Worm (Caenorhabditis elegans) whole organism, L4 larva: ENCODE data around the gene gex-2.

ENCODE experiments used
- F44E2.7 ChIP-seq: fragments of 200-800 bp; sonication (Bioruptor generic); IDR thresholded peaks from 2 replicates; pipeline ENCODE4 v2.1.2; 2022; ENCODE audit warnings: missing genetic modification characterization, missing compliant biosample characterization
- T20F7.1 ChIP-seq: fragments of 200-800 bp; sonication (Bioruptor generic); optimal IDR thresholded peaks from 2 replicates; lab custom pipeline; 2018; ENCODE audit warnings: mild to moderate bottlenecking, missing genetic modification characterization, missing compliant biosample characterization
- Y105C5A.15 ChIP-seq: fragments of 200-800 bp; sonication (Bioruptor generic); IDR thresholded peaks from 2 replicates; pipeline ENCODE4 v1.3.6; 2022; ENCODE audit warnings: missing genetic modification characterization, missing compliant biosample characterization
- Y5F2A.4 ChIP-seq: fragments of 200-800 bp; sonication (Bioruptor generic); optimal IDR thresholded peaks from 2 replicates; lab custom pipeline; 2018; ENCODE audit warnings: mild to moderate bottlenecking, missing genetic modification characterization, missing compliant biosample characterization
- ZK546.5 ChIP-seq, 2 experiments: sonication (generic microtip); optimal IDR thresholded peaks; 2 replicates each; lab custom pipeline; 2017; ENCODE audit warnings: missing biosample characterization in 2 of 2, missing genetic modification characterization in 2 of 2
- aha-1 ChIP-seq: fragments of 150-350 bp; peaks from one replicate; lab custom pipeline; 2014; ENCODE audit warnings: missing biosample characterization, missing genetic modification characterization
- ceh-32 ChIP-seq: sonication (generic microtip); optimal IDR thresholded peaks from 2 replicates; lab custom pipeline; 2016; ENCODE audit warnings: mild to moderate bottlenecking, missing genetic modification characterization, missing compliant biosample characterization; ENCODE audit not compliant: poor library complexity
- ceh-82 ChIP-seq: sonication (generic microtip); optimal IDR thresholded peaks from 2 replicates; lab custom pipeline; 2017; ENCODE audit warnings: missing biosample characterization, missing genetic modification characterization
- daf-19 ChIP-seq: fragments of 200-800 bp; sonication (Bioruptor generic); conservative IDR thresholded peaks from 2 replicates; pipeline ENCODE4 v1.3.6; 2022; ENCODE audit warnings: missing genetic modification characterization, missing compliant biosample characterization
- dmd-6 ChIP-seq: fragments of 200-800 bp; sonication (Bioruptor generic); IDR thresholded peaks from 2 replicates; pipeline ENCODE4 v1.3.6; 2022; ENCODE audit warnings: missing genetic modification reagents, missing genetic modification characterization, missing compliant biosample characterization
- dmd-8 ChIP-seq: fragments of 200-800 bp; sonication (Bioruptor generic); IDR thresholded peaks from 2 replicates; pipeline ENCODE4 v1.3.6; 2022; ENCODE audit warnings: missing genetic modification characterization, missing compliant biosample characterization
- dve-1 ChIP-seq: sonication (generic microtip); optimal IDR thresholded peaks from 2 replicates; lab custom pipeline; 2017; ENCODE audit warnings: antibody characterized with exemption, mild to moderate bottlenecking, missing genetic modification characterization, missing compliant biosample characterization; ENCODE audit not compliant: insufficient read depth
- fkh-10 ChIP-seq: fragments of 150-350 bp; optimal IDR thresholded peaks from 2 replicates; lab custom pipeline; 2014; ENCODE audit warnings: missing biosample characterization, missing genetic modification reagents, missing genetic modification characterization
- gei-8 ChIP-seq: fragments of 200-800 bp; sonication (Bioruptor generic); optimal IDR thresholded peaks from 2 replicates; lab custom pipeline; 2018; ENCODE audit warnings: mild to moderate bottlenecking, missing genetic modification characterization, missing compliant biosample characterization
- hlh-11 ChIP-seq: fragments of 200-800 bp; sonication (Bioruptor generic); optimal IDR thresholded peaks from 2 replicates; lab custom pipeline; 2018; ENCODE audit warnings: mild to moderate bottlenecking, missing genetic modification characterization, missing compliant biosample characterization
- hmg-1.1 ChIP-seq: fragments of 200-800 bp; sonication (Bioruptor generic); IDR thresholded peaks from 2 replicates; pipeline ENCODE4 v1.3.6; 2022; ENCODE audit warnings: missing genetic modification reagents, missing genetic modification characterization, missing compliant biosample characterization
- lim-7 ChIP-seq: fragments of 200-800 bp; sonication (Bioruptor generic); IDR thresholded peaks from 2 replicates; pipeline ENCODE4 v1.3.6; 2022; ENCODE audit warnings: missing genetic modification characterization, missing compliant biosample characterization
- lin-13 ChIP-seq: fragments of 150-350 bp; optimal IDR thresholded peaks from 2 replicates; lab custom pipeline; 2014; ENCODE audit warnings: missing biosample characterization, missing genetic modification reagents, missing genetic modification characterization
- madf-9 ChIP-seq: fragments of 200-800 bp; sonication (Bioruptor generic); conservative IDR thresholded peaks from 2 replicates; pipeline ENCODE4 v1.3.6; 2022; ENCODE audit warnings: missing genetic modification reagents, missing genetic modification characterization, missing compliant biosample characterization
- mdl-1 ChIP-seq, 2 experiments: fragments of 150-350 bp in 1 of 2; sonication (generic microtip) in 1 of 2; optimal IDR thresholded peaks; 2 replicates each; lab custom pipeline; 2014 to 2017; ENCODE audit warnings: missing biosample characterization in 2 of 2, missing genetic modification characterization in 2 of 2
- mes-2 ChIP-seq: sonication (generic microtip); optimal IDR thresholded peaks from 2 replicates; lab custom pipeline; 2016; ENCODE audit warnings: missing genotype, mild to moderate bottlenecking, missing genetic modification characterization, missing compliant biosample characterization; ENCODE audit not compliant: poor library complexity, severe bottlenecking
- mxl-2 ChIP-seq: fragments of 200-800 bp; sonication (Bioruptor generic); conservative IDR thresholded peaks from 2 replicates; pipeline ENCODE4 v1.3.6; 2022; ENCODE audit warnings: missing genetic modification reagents, missing genetic modification characterization, missing compliant biosample characterization
- mxl-3 ChIP-seq: fragments of 200-800 bp; sonication (Bioruptor generic); optimal IDR thresholded peaks from 2 replicates; lab custom pipeline; 2018; ENCODE audit warnings: mild to moderate bottlenecking, missing genetic modification characterization, missing compliant biosample characterization
- nhr-28 ChIP-seq: fragments of 150-350 bp; optimal IDR thresholded peaks from 2 replicates; lab custom pipeline; 2014; ENCODE audit warnings: missing biosample characterization, missing genetic modification characterization
- nhr-41 ChIP-seq: fragments of 200-800 bp; sonication (Bioruptor generic); IDR thresholded peaks from 2 replicates; pipeline ENCODE4 v1.3.6; 2022; ENCODE audit warnings: missing genetic modification reagents, missing genetic modification characterization, missing compliant biosample characterization
- nhr-48 ChIP-seq: sonication (generic microtip); optimal IDR thresholded peaks from 2 replicates; lab custom pipeline; 2016; ENCODE audit warnings: mild to moderate bottlenecking, missing genetic modification characterization, missing compliant biosample characterization
- nhr-6 ChIP-seq: fragments of 150-350 bp; optimal IDR thresholded peaks from 2 replicates; lab custom pipeline; 2014; ENCODE audit warnings: missing biosample characterization, missing genetic modification characterization
- nhr-76 ChIP-seq: fragments of 150-350 bp; optimal IDR thresholded peaks from 2 replicates; lab custom pipeline; 2014; ENCODE audit warnings: missing biosample characterization, missing genetic modification characterization
- nhr-77 ChIP-seq: fragments of 150-350 bp; optimal IDR thresholded peaks from 2 replicates; lab custom pipeline; 2014; ENCODE audit warnings: missing biosample characterization, missing genetic modification characterization
- pha-4 ChIP-seq, 2 experiments: fragments of 150-350 bp in 1 of 2; fragments of 200-800 bp in 1 of 2; sonication (Bioruptor generic) in 1 of 2; IDR thresholded peaks in 1 of 2; optimal IDR thresholded peaks in 1 of 2; 2 replicates each; pipeline versions ENCODE4 v1.3.6 to Lab custom; 2014 to 2022; ENCODE audit warnings: missing genetic modification characterization in 2 of 2, missing genetic modification reagents in 2 of 2, missing biosample characterization in 1 of 2, missing compliant biosample characterization in 1 of 2
- pqm-1 ChIP-seq: sonication (generic microtip); optimal IDR thresholded peaks from 2 replicates; lab custom pipeline; 2017; ENCODE audit warnings: missing biosample characterization, missing genetic modification characterization
- set-16 ChIP-seq: fragments of 200-800 bp; sonication (Bioruptor generic); IDR thresholded peaks from 2 replicates; pipeline ENCODE4 v1.3.6; 2022; ENCODE audit warnings: missing genetic modification reagents, missing genetic modification characterization, missing compliant biosample characterization
- skn-1 ChIP-seq: fragments of 150-350 bp; optimal IDR thresholded peaks from 2 replicates; lab custom pipeline; 2014; ENCODE audit warnings: missing biosample characterization, missing genetic modification characterization
- snpc-4 ChIP-seq: fragments of 150-350 bp; optimal IDR thresholded peaks from 2 replicates; lab custom pipeline; 2014; ENCODE audit warnings: missing biosample characterization, missing genetic modification characterization
- unc-130 ChIP-seq: sonication (generic microtip); optimal IDR thresholded peaks from 2 replicates; lab custom pipeline; 2016; ENCODE audit warnings: missing genetic modification reagents, missing genetic modification characterization, missing compliant biosample characterization
- unc-39 ChIP-seq: sonication (generic microtip); optimal IDR thresholded peaks from 2 replicates; lab custom pipeline; 2017; ENCODE audit warnings: missing biosample characterization, missing genetic modification characterization
- zfp-3 ChIP-seq: fragments of 200-800 bp; sonication (Bioruptor generic); conservative IDR thresholded peaks from 2 replicates; pipeline ENCODE4 v1.3.6; 2022; ENCODE audit warnings: missing genetic modification reagents, missing genetic modification characterization, missing compliant biosample characterization
- zip-2 ChIP-seq: fragments of 150-350 bp; optimal IDR thresholded peaks from 2 replicates; lab custom pipeline; 2014; ENCODE audit warnings: missing biosample characterization, missing genetic modification characterization
- ztf-11 ChIP-seq: fragments of 150-350 bp; optimal IDR thresholded peaks from 2 replicates; lab custom pipeline; 2014; ENCODE audit warnings: missing biosample characterization, missing genetic modification characterization
- ztf-7 ChIP-seq: fragments of 150-350 bp; optimal IDR thresholded peaks from 2 replicates; lab custom pipeline; 2014; ENCODE audit warnings: missing biosample characterization, missing genetic modification characterization

gex-2 gene

ce11 chrIV:572487-572886 lies at the start of gene gex-2:
Gene gex-2, plus strand, starts transcription at chrIV:572769.
- TF ChIP-seq hmg-1.1 (GFP tag; lab: Robert Waterston, UW) (0 out of 2 replicates have a peak, but pooled peaks have one; percentile 15), F44E2.7 (GFP tag; lab: Robert Waterston, UW) (no peak), ztf-11 (no peak), dmd-6 (GFP tag; lab: Robert Waterston, UW) (no peak), lim-7 (no peak), gei-8 (GFP tag; lab: Kevin White, UChicago) (no peak), ceh-32 (tag; lab: Kevin White, UChicago) (no peak), ztf-7 (tag; lab: Kevin White, UChicago) (no peak), mes-2 (tag; lab: Kevin White, UChicago) (peak; percentile 60), hlh-11 (tag; lab: Kevin White, UChicago) (peak; percentile 10), aha-1 (tag; lab: Kevin White, UChicago) (no peak), daf-19 (GFP tag; lab: Robert Waterston, UW) (no peak)
- TF ChIP-seq, all 104 proteins: peak for 3

DNA sequence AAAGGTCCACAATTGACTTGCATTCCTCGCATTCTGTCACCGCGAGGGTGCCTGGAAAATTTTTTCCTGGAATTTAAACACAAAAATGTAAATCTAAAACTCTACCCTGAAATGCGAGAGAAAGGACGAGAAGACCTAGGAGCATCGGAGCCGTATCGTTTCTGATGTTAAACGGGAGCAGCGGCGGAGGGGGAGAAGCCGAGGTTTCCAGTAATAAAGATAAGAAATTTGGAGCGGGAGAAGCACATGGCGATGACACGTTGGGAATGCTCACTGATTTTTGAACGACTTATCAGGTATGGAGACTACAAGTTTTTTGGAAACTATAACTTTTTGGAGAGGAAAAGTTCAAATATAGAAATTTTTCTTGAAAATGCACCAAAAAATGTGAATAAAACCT lies 49.0 kb upstream of the gex-2 start, which contains the start of gene asm-3:
TSS of gene asm-3 (minus strand) at position 215 of the 400 bp plus-strand sequence.
- no peak for TF ChIP-seq fkh-10 (GFP tag; lab: Kevin White, UChicago)
- no peak for TF ChIP-seq nhr-48 (tag; lab: Kevin White, UChicago)
- TF ChIP-seq pqm-1 (tag; lab: Kevin White, UChicago): peak; percentile 45
- TF ChIP-seq Y105C5A.15 (GFP tag; lab: Robert Waterston, UW): no peak
- no peak for TF ChIP-seq Y5F2A.4
- TF ChIP-seq nhr-6 (tag; lab: Kevin White, UChicago): no peak
- no peak for TF ChIP-seq snpc-4 (tag; lab: Kevin White, UChicago)
- no peak for TF ChIP-seq unc-130 (GFP tag; lab: Kevin White, UChicago)
- no peak for TF ChIP-seq lin-13 (GFP tag; lab: Kevin White, UChicago)
- no peak for TF ChIP-seq dmd-8 (GFP tag; lab: Robert Waterston, UW)
- TF ChIP-seq zfp-3 (GFP tag; lab: Robert Waterston, UW): no peak
- peak; percentile 78 for TF ChIP-seq dmd-6 (GFP tag; lab: Robert Waterston, UW)
- TF ChIP-seq nhr-28 (tag; lab: Kevin White, UChicago): peak; percentile 83
- no peak for TF ChIP-seq pha-4 (GFP tag; IDR thresholded peaks at IDR 0.05; lab: Robert Waterston, UW)
- no peak for TF ChIP-seq pha-4 (tag; optimal IDR thresholded peaks at IDR 0.05; lab: Kevin White, UChicago)
- peak; percentile 75 for TF ChIP-seq mxl-3 (GFP tag; lab: Kevin White, UChicago)
- TF ChIP-seq skn-1 (tag; lab: Kevin White, UChicago): no peak
- no peak for TF ChIP-seq ZK546.5 (tag; optimal IDR thresholded peaks at IDR 0.05; lab: Kevin White, UChicago)
- no peak for TF ChIP-seq unc-39 (tag; lab: Kevin White, UChicago)
- TF ChIP-seq madf-9: no peak
- no peak for TF ChIP-seq T20F7.1 (GFP tag; lab: Kevin White, UChicago)
- TF ChIP-seq aha-1 (tag; lab: Kevin White, UChicago): no peak
- TF ChIP-seq hlh-11 (tag; lab: Kevin White, UChicago): peak; percentile 55
- no peak for TF ChIP-seq mxl-2 (GFP tag; lab: Robert Waterston, UW)
- no peak for TF ChIP-seq daf-19 (GFP tag; lab: Robert Waterston, UW)
- no peak for TF ChIP-seq zip-2 (tag; lab: Kevin White, UChicago)
- no peak for TF ChIP-seq set-16 (GFP tag; lab: Robert Waterston, UW)
- TF ChIP-seq nhr-41 (GFP tag; lab: Robert Waterston, UW): no peak
- no peak for TF ChIP-seq ceh-82
- TF ChIP-seq mdl-1 (tag; optimal IDR thresholded peaks at IDR 0.05; lab: Kevin White, UChicago): peak in 1 of 2 experiments; percentile 37
- TF ChIP-seq F44E2.7 (GFP tag; lab: Robert Waterston, UW): no peak
- TF ChIP-seq, all 104 proteins: peak for 6

- TF ChIP-seq nhr-77: no peak
- TF ChIP-seq nhr-76 (tag; lab: Kevin White, UChicago): no peak
- TF ChIP-seq dve-1 (tag; lab: Kevin White, UChicago): no peak
- TF ChIP-seq, all 104 proteins: peak for 0
Observed at ce11 chrIV:524352-524751, 48.2 kb upstream of the gex-2 start, which contains the start of gene W03G1.2. Gene W03G1.2, plus strand, starts transcription at chrIV:524652.
